Fruit fly (Drosophila melanogaster) whole organism, wandering third instar larva: Measurements from ENCODE around the gene Or33a.

Experiments
- CG32264 ChIP-seq: fragments of 200-800 bp; sonication (Bioruptor generic); optimal IDR thresholded peaks from 2 replicates; lab custom pipeline; 2016; ENCODE audit warnings: missing biosample characterization, missing genetic modification characterization
- CG9705 ChIP-seq: fragments of 200-800 bp; sonication (Bioruptor generic); optimal IDR thresholded peaks from 2 replicates; lab custom pipeline; 2018; ENCODE audit warnings: missing biosample characterization, mild to moderate bottlenecking, missing genetic modification characterization
- CrebA ChIP-seq: fragments of 200-800 bp; sonication (Bioruptor generic); optimal IDR thresholded peaks from 2 replicates; lab custom pipeline; 2016; ENCODE audit warnings: missing biosample characterization, mild to moderate bottlenecking, missing genetic modification characterization, borderline replicate concordance
- Dfd ChIP-seq: fragments of >200 bp; optimal IDR thresholded peaks from 2 replicates; lab custom pipeline; 2017; ENCODE audit warnings: missing biosample characterization, missing genetic modification characterization
- Dif ChIP-seq: fragments of 200-275, 200-300 bp; sonication (Bioruptor generic); optimal IDR thresholded peaks from 2 replicates; lab custom pipeline; 2018; ENCODE audit warnings: missing biosample characterization, missing genetic modification characterization; ENCODE audit not compliant: partially characterized antibody
- HLH106 ChIP-seq: fragments of 200-800 bp; optimal IDR thresholded peaks from 3 replicates; lab custom pipeline; 2019; ENCODE audit warnings: missing biosample characterization, mild to moderate bottlenecking, missing genetic modification characterization, moderate library complexity
- Hnf4 ChIP-seq: fragments of 200-800 bp; sonication (Bioruptor generic); optimal IDR thresholded peaks from 2 replicates; lab custom pipeline; 2016; ENCODE audit warnings: missing biosample characterization, mild to moderate bottlenecking, missing genetic modification characterization
- Hr78 ChIP-seq: fragments of >200 bp; optimal IDR thresholded peaks from 2 replicates; lab custom pipeline; 2017; ENCODE audit warnings: missing biosample characterization, missing genetic modification characterization
- Hr83 ChIP-seq: fragments of 200-300 bp; sonication (Bioruptor generic); optimal IDR thresholded peaks from 2 replicates; lab custom pipeline; 2016; ENCODE audit warnings: missing biosample characterization, mild to moderate bottlenecking, missing genetic modification characterization, moderate library complexity; ENCODE audit not compliant: poor library complexity, severe bottlenecking
- Jra ChIP-seq: sonication (Bioruptor generic); optimal IDR thresholded peaks from 2 replicates; lab custom pipeline; 2016; ENCODE audit warnings: missing biosample characterization, missing genetic modification characterization
- Mio ChIP-seq: sonication (Bioruptor generic); optimal IDR thresholded peaks from 2 replicates; lab custom pipeline; 2016; ENCODE audit warnings: missing biosample characterization, missing genetic modification characterization
- Myc ChIP-seq: fragments of >200 bp; optimal IDR thresholded peaks from 2 replicates; lab custom pipeline; 2017
- N ChIP-seq: fragments of >200 bp; optimal IDR thresholded peaks from 2 replicates; lab custom pipeline; 2018; ENCODE audit warnings: missing biosample characterization, missing external identifiers, missing genetic modification characterization
- OdsH ChIP-seq: fragments of 200-800 bp; sonication (Bioruptor generic); optimal IDR thresholded peaks from 2 replicates; lab custom pipeline; 2016; ENCODE audit warnings: missing biosample characterization, mild to moderate bottlenecking, missing genetic modification characterization
- Rel ChIP-seq, 2 experiments: fragments of 200-800 bp; sonication (Bioruptor generic) in 1 of 2; optimal IDR thresholded peaks; 2 replicates in 1 of 2; 3 replicates in 1 of 2; lab custom pipeline; 2016 to 2019; ENCODE audit warnings: mild to moderate bottlenecking in 2 of 2, missing biosample characterization in 2 of 2, missing genetic modification characterization in 2 of 2, moderate library complexity in 1 of 2
- Sp1 ChIP-seq: fragments of 200-800 bp; sonication (Bioruptor generic); optimal IDR thresholded peaks from 3 replicates; lab custom pipeline; 2019; ENCODE audit warnings: missing biosample characterization, mild to moderate bottlenecking, missing genetic modification characterization, moderate library complexity
- Vsx2 ChIP-seq: fragments of 200-300, 225-300 bp; sonication (Bioruptor generic); optimal IDR thresholded peaks from 2 replicates; lab custom pipeline; 2018; ENCODE audit warnings: missing biosample characterization, missing genetic modification characterization; ENCODE audit not compliant: partially characterized antibody
- br ChIP-seq: fragments of 200-800 bp; sonication (Bioruptor generic); optimal IDR thresholded peaks from 2 replicates; lab custom pipeline; 2016; ENCODE audit warnings: missing biosample characterization, missing genetic modification characterization
- brk ChIP-seq: fragments of 200-800 bp; sonication (Bioruptor generic); optimal IDR thresholded peaks from 2 replicates; lab custom pipeline; 2016; ENCODE audit warnings: missing biosample characterization, mild to moderate bottlenecking, missing genetic modification characterization
- dl ChIP-seq, 2 experiments: fragments of 175-275, 200-275 bp in 1 of 2; fragments of 200-275 bp in 1 of 2; sonication (Bioruptor generic); optimal IDR thresholded peaks; lab custom pipeline; 2018; ENCODE audit warnings: mild to moderate bottlenecking in 2 of 2, missing biosample characterization in 2 of 2, missing genetic modification characterization in 2 of 2, moderate library complexity in 2 of 2; ENCODE audit not compliant: partially characterized antibody in 2 of 2, insufficient read depth in 1 of 2
- dmrt93B ChIP-seq: fragments of 200-800 bp; sonication (Bioruptor generic); optimal IDR thresholded peaks from 2 replicates; lab custom pipeline; 2018; ENCODE audit warnings: missing biosample characterization, mild to moderate bottlenecking, missing genetic modification characterization
- dsf ChIP-seq: sonication (Bioruptor generic); optimal IDR thresholded peaks from 2 replicates; lab custom pipeline; 2016; ENCODE audit warnings: missing biosample characterization, missing genetic modification characterization, borderline replicate concordance
- ey ChIP-seq: fragments of 200-800 bp; sonication (Bioruptor generic); optimal IDR thresholded peaks from 2 replicates; lab custom pipeline; 2016; ENCODE audit warnings: missing biosample characterization, missing genetic modification characterization
- foxo ChIP-seq, 2 experiments: fragments of 200-800 bp; sonication (Bioruptor generic); optimal IDR thresholded peaks; 2 replicates in 1 of 2; 3 replicates in 1 of 2; lab custom pipeline; 2016 to 2017; ENCODE audit warnings: missing biosample characterization in 2 of 2, missing genetic modification characterization in 2 of 2
- fru ChIP-seq: fragments of 200-800 bp; sonication (Bioruptor generic); optimal IDR thresholded peaks from 3 replicates; lab custom pipeline; 2016; ENCODE audit warnings: missing biosample characterization, mild to moderate bottlenecking, missing genetic modification characterization
- h ChIP-seq: fragments of 200-800 bp; sonication (Bioruptor generic); optimal IDR thresholded peaks from 3 replicates; lab custom pipeline; 2016; ENCODE audit warnings: missing biosample characterization, mild to moderate bottlenecking, missing genetic modification characterization
- jim ChIP-seq: fragments of 175-275, 200-325 bp; sonication (Bioruptor generic); optimal IDR thresholded peaks from 2 replicates; lab custom pipeline; 2016; ENCODE audit warnings: missing biosample characterization, mild to moderate bottlenecking, missing genetic modification characterization
- lola ChIP-seq: fragments of >200 bp; optimal IDR thresholded peaks from 2 replicates; lab custom pipeline; 2017; ENCODE audit warnings: missing biosample characterization, missing genetic modification characterization
- pan ChIP-seq: fragments of >200 bp; optimal IDR thresholded peaks from 2 replicates; lab custom pipeline; 2017
- psq ChIP-seq: fragments of 200-800 bp; sonication (Bioruptor generic); optimal IDR thresholded peaks from 3 replicates; lab custom pipeline; 2017; ENCODE audit warnings: missing biosample characterization, mild to moderate bottlenecking, missing genetic modification characterization, moderate library complexity
- rgr ChIP-seq: fragments of 200-800 bp; sonication (Bioruptor generic); optimal IDR thresholded peaks from 3 replicates; lab custom pipeline; 2016; ENCODE audit warnings: missing biosample characterization, mild to moderate bottlenecking, missing genetic modification characterization
- sage ChIP-seq: fragments of 200-800 bp; sonication (Bioruptor generic); optimal IDR thresholded peaks from 2 replicates; lab custom pipeline; 2016; ENCODE audit warnings: missing biosample characterization, mild to moderate bottlenecking, missing genetic modification characterization
- sv ChIP-seq: fragments of 200-800 bp; sonication (Bioruptor generic); optimal IDR thresholded peaks from 3 replicates; lab custom pipeline; 2016; ENCODE audit warnings: missing biosample characterization, missing genetic modification characterization
- tai ChIP-seq: sonication (Bioruptor generic); optimal IDR thresholded peaks from 2 replicates; lab custom pipeline; 2016; ENCODE audit warnings: missing biosample characterization, missing genetic modification characterization
- usp ChIP-seq: fragments of >200 bp; optimal IDR thresholded peaks from 2 replicates; lab custom pipeline; 2017; ENCODE audit warnings: missing biosample characterization, missing genetic modification characterization
- woc ChIP-seq: sonication (Bioruptor generic); optimal IDR thresholded peaks from 2 replicates; lab custom pipeline; 2016; ENCODE audit warnings: missing biosample characterization, mild to moderate bottlenecking, missing genetic modification characterization

Gene Or33a

dm6 chr2L:11942826-11943225 lies 8.5 kb downstream of the Or33a start:
- no peak for TF ChIP-seq sv (GFP tag; lab: Kevin White, UChicago)
- TF ChIP-seq jim: no peak
- no peak for TF ChIP-seq Jra (GFP tag; lab: Kevin White, UChicago)
- TF ChIP-seq psq (GFP tag; lab: Kevin White, UChicago): no peak
- no peak for TF ChIP-seq Hr83 (GFP tag; lab: Kevin White, UChicago)
- no peak for TF ChIP-seq dl (GFP tag; optimal IDR thresholded peaks at IDR 0.05; lab: Kevin White, UChicago; ENCODE audit: insufficient read depth in 1 of 2, partially characterized antibody in 2 of 2)
- TF ChIP-seq foxo (GFP tag; optimal IDR thresholded peaks at IDR 0.05; lab: Kevin White, UChicago): no peak
- TF ChIP-seq sage (GFP tag; lab: Kevin White, UChicago): no peak
- TF ChIP-seq CG9705 (GFP tag; lab: Kevin White, UChicago): no peak
- TF ChIP-seq pan (lab: Kevin White, UChicago): no peak
- no peak for TF ChIP-seq usp (GFP tag; lab: Kevin White, UChicago)
- no peak for TF ChIP-seq Myc
- TF ChIP-seq N (GFP tag; lab: Kevin White, UChicago): no peak
- no peak for TF ChIP-seq ey
- TF ChIP-seq Rel (GFP tag; optimal IDR thresholded peaks at IDR 0.05; lab: Kevin White, UChicago): no peak
- no peak for TF ChIP-seq Rel (tag; optimal IDR thresholded peaks at IDR 0.05; lab: Kevin White, UChicago)

DNA sequence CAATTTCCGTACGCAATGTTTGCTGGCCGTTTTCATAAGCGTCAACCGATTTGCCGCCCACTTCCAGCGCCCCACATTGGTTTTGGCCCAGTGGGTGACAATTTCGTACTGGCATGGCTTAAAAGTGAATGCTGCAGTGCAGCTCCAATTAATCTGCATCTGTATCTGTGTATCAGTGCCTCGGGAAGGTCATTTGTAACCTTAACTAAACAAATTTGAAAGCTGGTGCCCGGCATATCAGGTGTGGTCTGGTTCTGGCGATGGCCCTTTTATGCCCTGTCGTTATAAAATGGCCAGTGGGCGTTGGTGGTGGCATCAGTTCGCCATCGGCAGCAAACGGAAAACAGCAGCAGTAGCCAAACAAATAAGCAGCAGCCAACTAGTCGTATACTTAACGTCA lies 9.5 kb downstream of the Or33a start, which contains the start of gene Crys:
Crys (plus strand) TSS at position 301 of the 400 bp plus-strand sequence.
- TF ChIP-seq rgr (GFP tag; lab: Kevin White, UChicago) (no peak), HLH106 (no peak), Hnf4 (GFP tag; lab: Kevin White, UChicago) (no peak), Jra (GFP tag; lab: Kevin White, UChicago) (no peak), brk (no peak), Mio (GFP tag; lab: Kevin White, UChicago) (no peak), Rel (GFP tag; optimal IDR thresholded peaks at IDR 0.05; lab: Kevin White, UChicago) (no peak), Rel (tag; optimal IDR thresholded peaks at IDR 0.05; lab: Kevin White, UChicago) (no peak), Vsx2 (GFP tag; lab: Kevin White, UChicago) (no peak), lola (GFP tag; lab: Kevin White, UChicago) (no peak), ey (no peak), Hr83 (GFP tag; lab: Kevin White, UChicago) (no peak), Hr78 (GFP tag; lab: Kevin White, UChicago) (no peak)

dm6 chr2L:11947641-11948040 lies 13.3 kb downstream of the Or33a start, which contains the start of gene CG16964:
TSS of gene CG16964 (plus strand) at chr2L:11947941.
- TF ChIP-seq CG32264 (GFP tag; lab: Kevin White, UChicago): no peak
- no peak for TF ChIP-seq Jra (GFP tag; lab: Kevin White, UChicago)
- no peak for TF ChIP-seq sage (GFP tag; lab: Kevin White, UChicago)
- TF ChIP-seq OdsH: no peak

dm6 chr2L:11948479-11948878 lies 14.2 kb downstream of the Or33a start:
- no peak for TF ChIP-seq pan (lab: Kevin White, UChicago)
- peak; percentile 70 for TF ChIP-seq Myc

DNA sequence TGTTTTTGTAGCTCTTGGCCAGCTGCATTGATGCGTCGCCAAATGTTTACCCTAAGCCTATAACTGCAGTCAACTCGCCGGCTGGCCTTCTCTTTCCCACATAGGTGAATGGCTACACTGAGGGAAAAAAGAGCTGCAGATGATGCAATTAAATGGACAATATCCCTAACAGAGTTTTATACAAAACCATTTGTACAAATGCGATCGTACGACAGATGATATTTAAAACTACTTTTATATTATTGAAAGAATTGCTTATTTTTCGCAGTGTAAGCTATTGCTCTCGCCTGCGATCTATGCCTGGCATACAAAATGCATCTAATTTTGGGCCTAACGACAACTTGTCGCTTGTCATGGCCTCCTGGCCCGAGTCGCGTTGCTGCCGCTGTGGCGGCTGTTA lies 15.6 kb downstream of the Or33a start:
- peak; percentile 42 for TF ChIP-seq rgr (GFP tag; lab: Kevin White, UChicago)
- no peak for TF ChIP-seq tai (GFP tag; lab: Kevin White, UChicago)
- TF ChIP-seq sage (GFP tag; lab: Kevin White, UChicago): no peak
- no peak for TF ChIP-seq Sp1 (GFP tag; lab: Kevin White, UChicago)
- TF ChIP-seq Jra (GFP tag; lab: Kevin White, UChicago): no peak
- TF ChIP-seq Rel (GFP tag; optimal IDR thresholded peaks at IDR 0.05; lab: Kevin White, UChicago): no peak
- TF ChIP-seq Rel (tag; optimal IDR thresholded peaks at IDR 0.05; lab: Kevin White, UChicago): no peak
- no peak for TF ChIP-seq Vsx2 (GFP tag; lab: Kevin White, UChicago)
- TF ChIP-seq Hr83 (GFP tag; lab: Kevin White, UChicago): no peak
- TF ChIP-seq dl (GFP tag; optimal IDR thresholded peaks at IDR 0.05; lab: Kevin White, UChicago; ENCODE audit: insufficient read depth in 1 of 2, partially characterized antibody in 2 of 2): no peak
- TF ChIP-seq sv (GFP tag; lab: Kevin White, UChicago): no peak
- no peak for TF ChIP-seq h (GFP tag; lab: Kevin White, UChicago)
- no peak for TF ChIP-seq N (GFP tag; lab: Kevin White, UChicago)
- no peak for TF ChIP-seq br
- no peak for TF ChIP-seq pan (lab: Kevin White, UChicago)
- TF ChIP-seq Myc: no peak
- no peak for TF ChIP-seq psq (GFP tag; lab: Kevin White, UChicago)
- no peak for TF ChIP-seq Dif (GFP tag; lab: Kevin White, UChicago)
- no peak for TF ChIP-seq lola (GFP tag; lab: Kevin White, UChicago)
- no peak for TF ChIP-seq Dfd (GFP tag; lab: Kevin White, UChicago)
- TF ChIP-seq OdsH: no peak
- TF ChIP-seq jim: no peak
- TF ChIP-seq Mio (GFP tag; lab: Kevin White, UChicago): no peak
- no peak for TF ChIP-seq Hnf4 (GFP tag; lab: Kevin White, UChicago)
- TF ChIP-seq HLH106: peak; percentile 12
- peak; percentile 10 for TF ChIP-seq dmrt93B (GFP tag; lab: Kevin White, UChicago)
- no peak for TF ChIP-seq fru (GFP tag; lab: Kevin White, UChicago)
- TF ChIP-seq foxo (GFP tag; optimal IDR thresholded peaks at IDR 0.05; lab: Kevin White, UChicago): peak in 1 of 2 experiments; percentile 37
- TF ChIP-seq dsf (GFP tag; lab: Kevin White, UChicago): no peak
- TF ChIP-seq CrebA (GFP tag; lab: Kevin White, UChicago): no peak
- TF ChIP-seq CG9705 (GFP tag; lab: Kevin White, UChicago): no peak
- no peak for TF ChIP-seq CG32264 (GFP tag; lab: Kevin White, UChicago)
- no peak for TF ChIP-seq Hr78 (GFP tag; lab: Kevin White, UChicago)
- TF ChIP-seq woc: no peak
- TF ChIP-seq ey: peak; percentile 29
- no peak for TF ChIP-seq usp (GFP tag; lab: Kevin White, UChicago)
